Worm (Caenorhabditis elegans) whole organism, early embryonic: Measurements from ENCODE around the gene bnc-1.

Source experiments
- B0310.2 ChIP-seq: sonication (generic microtip); optimal IDR thresholded peaks from 2 replicates; lab custom pipeline; 2016; ENCODE audit warnings: mild to moderate bottlenecking, missing genetic modification characterization, missing compliant biosample characterization
- F13C5.2 ChIP-seq: sonication (generic microtip); optimal IDR thresholded peaks from 2 replicates; lab custom pipeline; 2017; ENCODE audit warnings: mild to moderate bottlenecking, missing genetic modification characterization, inconsistent platforms, missing compliant biosample characterization
- aly-1 ChIP-seq: sonication (generic microtip); optimal IDR thresholded peaks from 2 replicates; lab custom pipeline; 2016; ENCODE audit warnings: missing genetic modification characterization, missing compliant biosample characterization
- ama-1 ChIP-seq: fragments of 150-350 bp; optimal IDR thresholded peaks from 2 replicates; lab custom pipeline; 2014
- ceh-13 ChIP-seq: fragments of 200-800 bp; sonication (Bioruptor generic); optimal IDR thresholded peaks from 2 replicates; lab custom pipeline; 2018; ENCODE audit warnings: mild to moderate bottlenecking, missing genetic modification characterization, missing compliant biosample characterization
- ceh-36 ChIP-seq: sonication (generic microtip); optimal IDR thresholded peaks from 2 replicates; lab custom pipeline; 2016; ENCODE audit warnings: missing genetic modification characterization, inconsistent platforms, missing compliant biosample characterization
- ets-7 ChIP-seq: sonication (generic microtip); optimal IDR thresholded peaks from 2 replicates; lab custom pipeline; 2016; ENCODE audit warnings: missing genotype, missing genetic modification characterization, missing compliant biosample characterization
- flt-1 ChIP-seq: fragments of 200-800 bp; sonication (Bioruptor generic); IDR thresholded peaks from 2 replicates; pipeline ENCODE4 v1.3.6; 2022; ENCODE audit warnings: missing genetic modification characterization, missing compliant biosample characterization
- hmbx-1 ChIP-seq: sonication (generic microtip); optimal IDR thresholded peaks from 2 replicates; lab custom pipeline; 2016; ENCODE audit warnings: mild to moderate bottlenecking, missing genetic modification characterization, missing compliant biosample characterization
- hmg-4 ChIP-seq: fragments of 200-800 bp; sonication (Bioruptor generic); optimal IDR thresholded peaks from 2 replicates; lab custom pipeline; 2018; ENCODE audit warnings: mild to moderate bottlenecking, missing genetic modification characterization, missing compliant biosample characterization
- hnd-1 ChIP-seq: sonication (generic microtip); optimal IDR thresholded peaks from 2 replicates; lab custom pipeline; 2016; ENCODE audit warnings: missing genetic modification characterization, missing compliant biosample characterization
- pes-1 ChIP-seq: fragments of 200-800 bp; sonication (Bioruptor generic); IDR thresholded peaks from 2 replicates; pipeline ENCODE4 v1.3.6; 2022; ENCODE audit warnings: missing genetic modification reagents, missing genetic modification characterization, missing compliant biosample characterization
- scrt-1 ChIP-seq: fragments of 200-800 bp; sonication (Bioruptor generic); IDR thresholded peaks from 2 replicates; pipeline ENCODE4 v1.3.6; 2022; ENCODE audit warnings: missing genetic modification characterization, missing compliant biosample characterization
- sea-1 ChIP-seq: fragments of 200-800 bp; sonication (Bioruptor generic); conservative IDR thresholded peaks from 2 replicates; pipeline ENCODE4 v1.3.6; 2022; ENCODE audit warnings: missing genetic modification characterization, missing compliant biosample characterization
- tbx-11 ChIP-seq: fragments of 200-800 bp; sonication (Bioruptor generic); IDR thresholded peaks from 2 replicates; pipeline ENCODE4 v1.3.6; 2022; ENCODE audit warnings: missing genetic modification characterization, missing compliant biosample characterization
- tbx-37 ChIP-seq: fragments of 200-800 bp; sonication (Bioruptor generic); conservative IDR thresholded peaks from 2 replicates; pipeline ENCODE4 v1.3.6; 2022; ENCODE audit warnings: missing genetic modification reagents, missing genetic modification characterization, missing compliant biosample characterization
- tra-4 ChIP-seq: sonication (generic microtip); optimal IDR thresholded peaks from 2 replicates; lab custom pipeline; 2017; ENCODE audit warnings: missing genetic modification characterization, missing compliant biosample characterization

Gene bnc-1

DNA sequence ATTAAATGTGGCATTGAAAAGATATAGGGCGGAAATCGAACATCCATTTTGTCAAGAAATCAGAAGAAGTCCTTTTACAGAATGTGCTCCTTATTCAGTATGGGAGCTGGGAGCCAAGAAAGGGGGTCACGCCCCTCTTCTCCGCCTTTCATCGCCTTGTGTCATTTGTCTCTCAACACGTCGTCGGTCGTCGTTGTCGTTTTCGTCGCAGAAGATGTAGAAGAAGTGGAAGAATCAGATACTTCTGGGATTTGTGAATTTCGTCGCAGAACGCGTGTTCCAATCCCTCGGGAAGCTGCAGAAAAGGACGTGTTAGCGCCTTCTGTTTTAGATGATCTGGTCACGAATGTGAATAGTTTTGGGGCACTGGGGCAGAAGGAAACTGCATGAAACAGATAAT, at the start of gene bnc-1:
Gene bnc-1 (minus strand): TSS at position 101 of the 400 bp plus-strand sequence.
- TF ChIP-seq pes-1 (GFP tag; lab: Robert Waterston, UW) (no peak), flt-1 (GFP tag; lab: Robert Waterston, UW) (no peak), tbx-37 (no peak), hnd-1 (tag; lab: Kevin White, UChicago) (no peak)

DNA sequence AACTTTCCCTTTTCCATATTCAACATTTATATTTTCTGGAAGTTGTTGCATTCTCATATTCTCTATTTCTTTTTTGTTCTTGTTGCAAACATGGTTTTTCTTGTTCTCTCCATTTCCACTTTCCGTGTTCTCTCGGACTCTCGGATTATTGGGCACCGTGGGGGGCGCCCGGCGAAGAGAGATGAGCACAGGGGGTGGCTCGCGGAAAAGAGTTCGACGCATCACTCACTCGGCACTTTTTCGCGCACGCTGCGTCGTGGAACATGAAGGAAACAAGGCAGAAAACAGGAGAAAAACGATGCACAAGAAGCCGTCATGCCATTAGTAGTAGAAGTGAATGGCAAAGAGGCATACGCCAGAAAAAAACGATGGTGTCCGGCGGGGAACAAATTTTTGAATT, 49.8 kb upstream of the bnc-1 start:
- TF ChIP-seq B0310.2 (tag; lab: Kevin White, UChicago) (no peak), hmbx-1 (tag; lab: Kevin White, UChicago) (no peak), tbx-11 (GFP tag; lab: Robert Waterston, UW) (no peak)

- TF ChIP-seq tra-4 (no peak), F13C5.2 (tag; lab: Kevin White, UChicago) (no peak), tbx-11 (GFP tag; lab: Robert Waterston, UW) (no peak), scrt-1 (no peak), pes-1 (GFP tag; lab: Robert Waterston, UW) (no peak), hmbx-1 (tag; lab: Kevin White, UChicago) (no peak), ama-1 (lab: Kevin White, UChicago) (no peak), hnd-1 (tag; lab: Kevin White, UChicago) (no peak), B0310.2 (tag; lab: Kevin White, UChicago) (no peak), flt-1 (GFP tag; lab: Robert Waterston, UW) (no peak), tbx-37 (no peak), sea-1 (GFP tag; lab: Robert Waterston, UW) (no peak), ceh-36 (tag; lab: Kevin White, UChicago) (no peak), hmg-4 (GFP tag; lab: Kevin White, UChicago) (no peak), ceh-13 (no peak), ets-7 (no peak), aly-1 (tag; lab: Kevin White, UChicago) (no peak)
These were observed 43.5 kb upstream of the bnc-1 start for ce11 chrV:12320274-12320839.

DNA sequence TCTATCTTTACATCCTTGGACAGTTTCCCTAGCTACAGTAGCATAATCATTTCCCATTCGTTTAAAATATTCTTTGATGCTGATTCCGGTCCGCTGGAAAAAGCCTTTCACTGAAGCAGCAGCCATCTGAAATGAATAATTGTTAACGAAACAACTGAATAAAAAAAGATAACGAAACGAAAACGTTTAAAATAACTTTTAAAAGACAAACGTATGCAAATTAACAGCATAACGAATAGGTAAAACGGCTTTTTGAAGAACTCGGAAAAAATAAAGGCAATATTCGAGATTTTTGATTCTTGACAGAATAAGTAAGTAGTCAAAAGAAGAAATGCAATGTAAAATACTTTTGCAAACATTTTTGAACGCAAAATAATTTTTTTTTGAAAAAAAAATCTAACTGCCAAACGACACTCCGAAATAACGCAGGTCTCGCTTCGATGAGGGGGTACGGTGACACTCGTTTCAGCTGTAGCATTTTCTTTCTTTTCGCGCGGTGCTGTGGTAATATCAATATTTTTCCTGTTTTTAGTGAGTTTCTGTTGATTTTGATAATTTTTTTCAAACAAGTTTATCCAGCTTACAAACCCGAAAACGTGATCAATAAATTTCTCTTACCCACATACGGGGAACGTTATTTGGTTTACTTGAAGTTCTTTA, 41.2 kb upstream of the bnc-1 start, which contains the start of the genes R04F11.5 and R04F11.2:
Gene R04F11.5 (minus strand): TSS at position 126 of the 660 bp plus-strand sequence.
Gene R04F11.2 (plus strand): TSS at position 488 of the 660 bp plus-strand sequence.
- TF ChIP-seq pes-1 (GFP tag; lab: Robert Waterston, UW) (0 out of 2 replicates have a peak, but pooled peaks have one; percentile 31), hmbx-1 (tag; lab: Kevin White, UChicago) (no peak), F13C5.2 (tag; lab: Kevin White, UChicago) (peak; percentile 15), hmg-4 (GFP tag; lab: Kevin White, UChicago) (no peak)

DNA sequence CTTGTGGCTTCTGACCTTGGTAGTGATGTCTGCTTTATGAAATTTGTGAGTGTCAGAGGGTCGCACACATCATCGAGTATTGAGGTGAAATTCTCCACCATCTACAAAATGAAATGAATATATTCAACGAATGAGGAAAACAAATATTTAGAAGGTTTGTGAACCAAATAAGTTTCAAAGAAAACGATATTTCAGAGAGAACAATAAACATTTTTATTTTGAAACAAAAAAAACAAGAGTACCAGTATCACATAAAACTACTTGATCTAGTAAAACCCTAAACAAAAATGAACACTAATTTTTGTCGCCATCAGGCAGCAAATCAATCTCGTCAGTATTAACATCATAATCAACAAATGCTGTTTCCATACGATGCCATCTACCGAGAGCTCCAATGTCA, 40.2 kb upstream of the bnc-1 start, which contains the start of gene R04F11.3:
Gene R04F11.3 (minus strand): TSS at position 101 of the 400 bp plus-strand sequence.
- no peak for TF ChIP-seq ama-1 (lab: Kevin White, UChicago)
- TF ChIP-seq sea-1 (GFP tag; lab: Robert Waterston, UW): no peak
- TF ChIP-seq flt-1 (GFP tag; lab: Robert Waterston, UW): no peak
- no peak for TF ChIP-seq ets-7
- TF ChIP-seq aly-1 (tag; lab: Kevin White, UChicago): no peak
- TF ChIP-seq scrt-1: no peak
- no peak for TF ChIP-seq hmg-4 (GFP tag; lab: Kevin White, UChicago)
- TF ChIP-seq ceh-13: no peak
- TF ChIP-seq tbx-37: no peak
- no peak for TF ChIP-seq F13C5.2 (tag; lab: Kevin White, UChicago)
- TF ChIP-seq pes-1 (GFP tag; lab: Robert Waterston, UW): no peak

DNA sequence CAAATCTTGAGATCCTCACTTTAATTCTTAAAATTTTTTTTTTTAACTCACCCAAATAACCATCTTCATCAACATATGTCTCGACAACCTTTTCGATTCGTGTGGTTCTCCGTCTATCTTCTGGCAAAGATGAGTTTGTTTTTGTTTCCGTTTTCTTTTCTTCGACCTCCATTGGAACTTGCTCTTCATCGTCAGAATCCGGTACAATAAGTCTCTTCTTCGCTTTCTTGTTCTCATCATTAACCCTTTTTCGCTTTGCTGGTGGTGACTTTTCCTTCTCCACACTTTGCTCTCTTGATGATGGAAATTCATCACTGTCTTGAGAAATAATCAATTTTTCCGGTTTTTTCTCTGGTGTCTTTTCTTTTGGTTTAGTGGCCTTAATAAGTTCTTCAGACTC, 39.2 kb upstream of the bnc-1 start:
- no peak for TF ChIP-seq ceh-36 (tag; lab: Kevin White, UChicago)
- TF ChIP-seq ama-1 (lab: Kevin White, UChicago): no peak
- no peak for TF ChIP-seq tbx-37
- no peak for TF ChIP-seq aly-1 (tag; lab: Kevin White, UChicago)
- TF ChIP-seq scrt-1: no peak
- TF ChIP-seq flt-1 (GFP tag; lab: Robert Waterston, UW): no peak
- TF ChIP-seq F13C5.2 (tag; lab: Kevin White, UChicago): no peak
- TF ChIP-seq sea-1 (GFP tag; lab: Robert Waterston, UW): no peak
- TF ChIP-seq tra-4: no peak
- TF ChIP-seq hmbx-1 (tag; lab: Kevin White, UChicago): no peak
- no peak for TF ChIP-seq ceh-13
- no peak for TF ChIP-seq hmg-4 (GFP tag; lab: Kevin White, UChicago)
- no peak for TF ChIP-seq ets-7

ce11 chrV:12314413-12314812, 37.6 kb upstream of the bnc-1 start:
- TF ChIP-seq hnd-1 (tag; lab: Kevin White, UChicago): no peak
- no peak for TF ChIP-seq ets-7
- no peak for TF ChIP-seq scrt-1
- no peak for TF ChIP-seq tbx-37
- no peak for TF ChIP-seq aly-1 (tag; lab: Kevin White, UChicago)
- TF ChIP-seq flt-1 (GFP tag; lab: Robert Waterston, UW): no peak
- TF ChIP-seq pes-1 (GFP tag; lab: Robert Waterston, UW): no peak
- TF ChIP-seq ama-1 (lab: Kevin White, UChicago): no peak
- TF ChIP-seq F13C5.2 (tag; lab: Kevin White, UChicago): no peak

ce11 chrV:12310256-12310655, 33.4 kb upstream of the bnc-1 start, which contains the start of gene hpo-30:
TSS of gene hpo-30 (minus strand) at chrV:12310356.
- TF ChIP-seq B0310.2 (tag; lab: Kevin White, UChicago) (no peak), tbx-11 (GFP tag; lab: Robert Waterston, UW) (no peak), sea-1 (GFP tag; lab: Robert Waterston, UW) (no peak)
